Fruit fly (Drosophila melanogaster) whole organism, embryonic: ENCODE measurements around the gene PolA1.

ENCODE experiments used
- CG11456 ChIP-seq: fragments of 200-800 bp; sonication (Bioruptor generic); IDR thresholded peaks from 3 replicates; pipeline ENCODE4 v1.3.6; 2022; ENCODE audit warnings: missing biosample characterization, missing genetic modification characterization
- CG11504 ChIP-seq: fragments of 200-800 bp; sonication (Bioruptor generic); optimal IDR thresholded peaks from 3 replicates; lab custom pipeline; 2019; ENCODE audit warnings: missing biosample characterization, mild to moderate bottlenecking, missing genetic modification characterization, moderate library complexity
- CG12769 ChIP-seq: fragments of 200-800 bp; sonication (Bioruptor generic); optimal IDR thresholded peaks from 2 replicates; lab custom pipeline; 2019; ENCODE audit warnings: missing biosample characterization, mild to moderate bottlenecking, missing genetic modification characterization, moderate library complexity
- CG13123 ChIP-seq: fragments of 200-800 bp; sonication (Bioruptor generic); optimal IDR thresholded peaks from 2 replicates; lab custom pipeline; 2016; ENCODE audit warnings: missing biosample characterization, missing genetic modification characterization
- CG14860 ChIP-seq: fragments of 200-800 bp; sonication (Bioruptor generic); IDR thresholded peaks from 3 replicates; pipeline ENCODE4 v1.3.6; 2022; ENCODE audit warnings: missing biosample characterization, missing genetic modification characterization; ENCODE audit not compliant: partially characterized antibody
- CG1529 ChIP-seq: fragments of 200-800 bp; sonication (Bioruptor generic); optimal IDR thresholded peaks from 3 replicates; lab custom pipeline; 2018; ENCODE audit warnings: missing biosample characterization, missing genetic modification characterization
- CG17568 ChIP-seq: fragments of 200-800 bp; sonication (Bioruptor generic); optimal IDR thresholded peaks from 2 replicates; lab custom pipeline; 2018; ENCODE audit warnings: missing biosample characterization, mild to moderate bottlenecking, missing genetic modification characterization, moderate library complexity
- CG17612 ChIP-seq: fragments of 200-800 bp; sonication (Bioruptor generic); IDR thresholded peaks from 2 replicates; pipeline ENCODE4 v1.3.6; 2022; ENCODE audit warnings: missing biosample characterization, missing genetic modification characterization
- CG2129 ChIP-seq: fragments of 200-800 bp; sonication (Bioruptor generic); IDR thresholded peaks from 2 replicates; pipeline ENCODE4 v1.3.6; 2022; ENCODE audit warnings: missing biosample characterization, missing genetic modification characterization; ENCODE audit not compliant: partially characterized antibody
- CG2199 ChIP-seq: fragments of 200-800 bp; sonication (Bioruptor generic); IDR thresholded peaks from 3 replicates; pipeline ENCODE4 v1.3.6; 2022; ENCODE audit warnings: missing biosample characterization, missing genetic modification characterization
- CG2678 ChIP-seq: fragments of 200-800 bp; sonication (Bioruptor generic); optimal IDR thresholded peaks from 3 replicates; lab custom pipeline; 2019; ENCODE audit warnings: missing biosample characterization, mild to moderate bottlenecking, missing genetic modification characterization, moderate library complexity
- CG2875 ChIP-seq: fragments of 200-800 bp; sonication (Bioruptor generic); optimal IDR thresholded peaks from 2 replicates; lab custom pipeline; 2017; ENCODE audit warnings: missing biosample characterization, mild to moderate bottlenecking, missing genetic modification characterization, missing genetic modification reagents
- CG32772 ChIP-seq: fragments of 200-800 bp; sonication (Bioruptor generic); IDR thresholded peaks from 2 replicates; pipeline ENCODE4 v1.3.6; 2022; ENCODE audit warnings: missing biosample characterization, missing genetic modification characterization
- CG3407 ChIP-seq: fragments of 200-800 bp; sonication (Bioruptor generic); optimal IDR thresholded peaks from 2 replicates; lab custom pipeline; 2018; ENCODE audit warnings: missing biosample characterization, mild to moderate bottlenecking, missing genetic modification characterization
- CG34422 ChIP-seq: fragments of 200-800 bp; sonication (Bioruptor generic); IDR thresholded peaks from 3 replicates; pipeline ENCODE4 v1.3.6; 2022; ENCODE audit warnings: missing biosample characterization, missing genetic modification characterization
- CG3995 ChIP-seq: fragments of 200-800 bp; sonication (Bioruptor generic); optimal IDR thresholded peaks from 3 replicates; lab custom pipeline; 2016; ENCODE audit warnings: missing biosample characterization, missing genetic modification characterization
- CG4282 ChIP-seq: fragments of 200-800 bp; sonication (Bioruptor generic); optimal IDR thresholded peaks from 2 replicates; lab custom pipeline; 2016; ENCODE audit warnings: missing biosample characterization, missing genetic modification characterization
- CG6175 ChIP-seq: fragments of 200-800 bp; sonication (Bioruptor generic); IDR thresholded peaks from 3 replicates; pipeline ENCODE4 v1.3.6; 2022; ENCODE audit warnings: missing biosample characterization, missing genetic modification characterization
- CG7357 ChIP-seq: fragments of 200-800 bp; sonication (Bioruptor generic); IDR thresholded peaks from 3 replicates; pipeline ENCODE4 v1.3.6; 2022; ENCODE audit warnings: missing biosample characterization, missing genetic modification characterization
- CG8359 ChIP-seq: fragments of 200-800 bp; sonication (Bioruptor generic); optimal IDR thresholded peaks from 2 replicates; lab custom pipeline; 2017; ENCODE audit warnings: missing biosample characterization, mild to moderate bottlenecking, missing genetic modification characterization, borderline replicate concordance
- CG9817 ChIP-seq: fragments of 200-800 bp; sonication (Bioruptor generic); optimal IDR thresholded peaks from 2 replicates; lab custom pipeline; 2018; ENCODE audit warnings: missing biosample characterization, mild to moderate bottlenecking, missing genetic modification characterization, moderate library complexity
- D19B ChIP-seq: fragments of 200-800 bp; sonication (Bioruptor generic); optimal IDR thresholded peaks from 2 replicates; lab custom pipeline; 2017; ENCODE audit warnings: missing biosample characterization, mild to moderate bottlenecking, missing genetic modification characterization
- Deaf1 ChIP-seq: fragments of 200-800 bp; optimal IDR thresholded peaks from 3 replicates; lab custom pipeline; 2019; ENCODE audit warnings: missing biosample characterization, mild to moderate bottlenecking, missing genetic modification characterization, moderate library complexity
- Eip74EF ChIP-seq, 2 experiments: fragments of 200-800 bp in 1 of 2; fragments of >200 bp in 1 of 2; sonication (Bioruptor generic) in 1 of 2; optimal IDR thresholded peaks; 2 replicates each; lab custom pipeline; 2017 to 2019; ENCODE audit warnings: missing biosample characterization in 2 of 2, missing genetic modification characterization in 2 of 2, mild to moderate bottlenecking in 1 of 2, moderate library complexity in 1 of 2
- Elba2 ChIP-seq: fragments of 200-800 bp; sonication (Bioruptor generic); optimal IDR thresholded peaks from 3 replicates; lab custom pipeline; 2016; ENCODE audit warnings: missing biosample characterization, missing genetic modification characterization
- GATAe ChIP-seq: fragments of 200-800 bp; sonication (Bioruptor generic); conservative IDR thresholded peaks from 2 replicates; pipeline ENCODE4 v1.3.6; 2022; ENCODE audit warnings: missing biosample characterization, missing genetic modification characterization
- Hr78 ChIP-seq, 2 experiments: fragments of 200-800 bp in 1 of 2; fragments of >200 bp in 1 of 2; sonication (Bioruptor generic) in 1 of 2; optimal IDR thresholded peaks; 2 replicates each; lab custom pipeline; 2017 to 2019; ENCODE audit warnings: missing biosample characterization in 2 of 2, missing genetic modification characterization in 2 of 2, mild to moderate bottlenecking in 1 of 2, moderate library complexity in 1 of 2
- Med ChIP-seq: fragments of 200-800 bp; sonication (Bioruptor generic); peaks from one replicate; lab custom pipeline; 2016; ENCODE audit warnings: missing biosample characterization, missing genetic modification characterization, mild to moderate bottlenecking, inconsistent platforms, moderate library complexity
- Scr ChIP-seq: fragments of 200-800 bp; sonication (Bioruptor generic); IDR thresholded peaks from 2 replicates; pipeline ENCODE4 v1.3.6; 2022; ENCODE audit warnings: missing biosample characterization, missing genetic modification characterization; ENCODE audit not compliant: partially characterized antibody
- Trl ChIP-seq, 3 experiments: fragments of >200 bp in 2 of 3; fragments of 200-800 bp in 1 of 3; sonication (Bioruptor generic) in 1 of 3; optimal IDR thresholded peaks; 2 replicates in 1 of 3; 3 replicates in 2 of 3; lab custom pipeline; 2016 to 2017; ENCODE audit warnings: missing biosample characterization in 1 of 3, missing genetic modification characterization in 1 of 3
- Xrp1 ChIP-seq: fragments of 200-800 bp; sonication (Bioruptor generic); IDR thresholded peaks from 2 replicates; pipeline ENCODE4 v1.3.6; 2022; ENCODE audit warnings: missing biosample characterization, missing genetic modification characterization
- abd-A ChIP-seq: fragments of 200-800 bp; sonication (Bioruptor generic); optimal IDR thresholded peaks from 3 replicates; lab custom pipeline; 2019; ENCODE audit warnings: missing biosample characterization, mild to moderate bottlenecking, missing genetic modification characterization, moderate library complexity
- cg ChIP-seq: fragments of 200-800 bp; sonication (Bioruptor generic); optimal IDR thresholded peaks from 3 replicates; lab custom pipeline; 2019; ENCODE audit warnings: missing biosample characterization, mild to moderate bottlenecking, missing genetic modification characterization, moderate library complexity
- chinmo ChIP-seq: fragments of 200-800 bp; sonication (Bioruptor generic); IDR thresholded peaks from 4 replicates; pipeline ENCODE4 v1.3.6; 2022; ENCODE audit warnings: missing biosample characterization, missing genetic modification characterization; ENCODE audit not compliant: partially characterized antibody
- dmrt99B ChIP-seq: fragments of 200-800 bp; sonication (Bioruptor generic); optimal IDR thresholded peaks from 2 replicates; lab custom pipeline; 2018; ENCODE audit warnings: missing biosample characterization, mild to moderate bottlenecking, missing genetic modification characterization, moderate library complexity
- jigr1 ChIP-seq: fragments of 200-800 bp; sonication (Bioruptor generic); IDR thresholded peaks from 3 replicates; pipeline ENCODE4 v1.3.6; 2022; ENCODE audit warnings: missing biosample characterization, missing genetic modification characterization
- knrl ChIP-seq: fragments of 200-800 bp; sonication (Bioruptor generic); IDR thresholded peaks from 3 replicates; pipeline ENCODE4 v1.3.6; 2022; ENCODE audit warnings: missing biosample characterization, missing genetic modification characterization; ENCODE audit not compliant: partially characterized antibody
- lbe ChIP-seq: fragments of 200-800 bp; sonication (Bioruptor generic); optimal IDR thresholded peaks from 2 replicates; lab custom pipeline; 2016; ENCODE audit warnings: missing biosample characterization, mild to moderate bottlenecking, missing genetic modification characterization
- phol ChIP-seq: fragments of 200-800 bp; sonication (Bioruptor generic); optimal IDR thresholded peaks from 3 replicates; lab custom pipeline; 2018; ENCODE audit warnings: missing biosample characterization, mild to moderate bottlenecking, missing genetic modification characterization, moderate library complexity
- pzg ChIP-seq: fragments of 200-800 bp; sonication (Bioruptor generic); optimal IDR thresholded peaks from 3 replicates; lab custom pipeline; 2018; ENCODE audit warnings: missing biosample characterization, mild to moderate bottlenecking, missing genetic modification characterization, moderate library complexity
- sd ChIP-seq: fragments of 200-800 bp; sonication (Bioruptor generic); optimal IDR thresholded peaks from 3 replicates; lab custom pipeline; 2018; ENCODE audit warnings: missing biosample characterization, mild to moderate bottlenecking, missing genetic modification characterization, moderate library complexity
- sens ChIP-seq: fragments of 200-800 bp; sonication (Bioruptor generic); peaks from one replicate; lab custom pipeline; 2016; ENCODE audit warnings: missing biosample characterization, missing genetic modification characterization
- so ChIP-seq: fragments of 200-800 bp; sonication (Bioruptor generic); IDR thresholded peaks from 3 replicates; pipeline ENCODE4 v1.3.6; 2022; ENCODE audit warnings: missing biosample characterization, missing genetic modification characterization
- tx ChIP-seq: fragments of 200-800 bp; sonication (Bioruptor generic); optimal IDR thresholded peaks from 2 replicates; lab custom pipeline; 2016; ENCODE audit warnings: missing biosample characterization, missing genetic modification characterization
- wek ChIP-seq: fragments of 200-800 bp; sonication (Bioruptor generic); optimal IDR thresholded peaks from 3 replicates; lab custom pipeline; 2018; ENCODE audit warnings: missing biosample characterization, mild to moderate bottlenecking, missing genetic modification characterization, moderate library complexity

The PolA1 gene

DNA sequence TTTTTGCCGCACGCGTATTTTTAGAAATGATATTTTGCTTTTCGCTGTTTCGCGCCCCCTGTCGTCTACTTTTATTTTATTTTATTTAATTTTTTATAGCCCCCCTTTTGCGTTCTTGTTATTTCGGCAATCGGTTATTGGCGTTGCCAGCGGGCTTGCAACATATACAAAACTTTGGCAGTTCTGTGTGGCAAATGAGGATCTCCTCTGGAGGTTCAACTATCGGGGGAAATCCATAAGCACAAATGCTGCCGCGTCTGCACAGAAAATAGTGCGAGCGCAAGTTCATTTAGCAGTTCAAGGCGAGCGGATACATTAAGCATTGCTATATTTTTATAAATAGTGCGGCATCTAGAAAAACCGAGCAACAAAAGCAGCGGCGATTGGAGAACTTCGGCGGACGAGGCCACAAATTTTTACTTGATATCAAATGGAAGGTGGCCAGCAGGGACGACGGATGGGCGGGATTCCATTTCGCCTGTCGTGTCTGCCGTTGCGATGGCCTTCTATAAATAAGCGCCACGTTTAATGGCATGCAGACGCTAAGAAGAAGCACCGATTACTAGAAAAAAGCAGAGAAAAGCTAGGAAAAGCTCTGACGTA is 47.1 kb downstream of the PolA1 start (continued):
- TF ChIP-seq chinmo (GFP tag; lab: Robert Waterston, UW) (0 out of 4 replicates have a peak, but pooled peaks have one; percentile 78), CG12769 (peak; percentile 37), CG2678 (tag; lab: Kevin White, UChicago) (no peak), abd-A (peak; percentile 45), so (GFP tag; lab: Robert Waterston, UW) (peak; percentile 62; the same call in 1 of the 3 replicates), CG6175 (GFP tag; lab: Robert Waterston, UW) (peak; percentile 81; the same call in 2 of the 3 replicates), sens (GFP tag; lab: Kevin White, UChicago) (peak; percentile 39), knrl (GFP tag; lab: Robert Waterston, UW) (no peak), lbe (GFP tag; lab: Kevin White, UChicago) (no peak), Med (GFP tag; lab: Kevin White, UChicago) (peak; percentile 64), sd (tag; lab: Kevin White, UChicago) (peak; percentile 88), tx (no peak)

DNA sequence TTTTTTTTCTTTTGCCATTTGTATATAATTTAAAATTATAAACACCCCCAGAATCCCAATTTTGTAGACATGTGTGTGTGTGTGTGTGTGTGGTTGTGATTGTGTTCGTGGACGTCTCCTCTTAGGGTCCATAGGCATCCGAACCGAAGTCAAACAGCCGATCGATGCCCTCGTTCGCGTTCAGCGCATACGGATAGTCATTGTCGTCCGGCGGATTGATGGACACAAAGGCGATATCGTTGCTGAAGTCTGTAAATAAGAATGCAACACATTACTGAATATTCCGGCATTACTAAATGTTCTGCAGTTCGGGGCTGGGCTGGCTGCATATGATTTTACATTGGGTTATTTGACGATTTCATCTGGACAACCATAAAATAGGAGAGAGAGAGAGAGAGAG is 50.1 kb downstream of the PolA1 start:
- TF ChIP-seq GATAe (no peak), CG11504 (no peak), CG8359 (GFP tag; lab: Kevin White, UChicago) (no peak), CG3995 (GFP tag; lab: Kevin White, UChicago) (no peak), Xrp1 (GFP tag; lab: Robert Waterston, UW) (no peak), Hr78 (GFP tag; optimal IDR thresholded peaks at IDR 0.05; lab: Kevin White, UChicago) (no peak), CG17612 (GFP tag; lab: Robert Waterston, UW) (no peak), CG3407 (no peak), phol (tag; lab: Kevin White, UChicago) (no peak), CG17568 (GFP tag; lab: Kevin White, UChicago) (no peak), CG2875 (no peak), CG4282 (GFP tag; lab: Kevin White, UChicago) (no peak), Deaf1 (tag; lab: Kevin White, UChicago) (peak; percentile 68), CG7357 (GFP tag; lab: Robert Waterston, UW) (no peak), pzg (GFP tag; lab: Kevin White, UChicago) (no peak), CG9817 (tag; lab: Kevin White, UChicago) (no peak), Scr (GFP tag; lab: Robert Waterston, UW) (no peak), Elba2 (GFP tag; lab: Kevin White, UChicago) (no peak), CG13123 (GFP tag; lab: Kevin White, UChicago) (no peak), CG14860 (GFP tag; lab: Robert Waterston, UW) (no peak), wek (no peak), cg (GFP tag; lab: Kevin White, UChicago) (peak; percentile 14), D19B (no peak), CG11456 (GFP tag; lab: Robert Waterston, UW) (no peak), CG34422 (GFP tag; lab: Robert Waterston, UW) (no peak), dmrt99B (tag; lab: Kevin White, UChicago) (no peak), jigr1 (no peak), CG2129 (GFP tag; lab: Robert Waterston, UW) (no peak), CG2199 (GFP tag; lab: Robert Waterston, UW) (0 out of 3 replicates have a peak, but pooled peaks have one; percentile 61), Eip74EF (GFP tag; optimal IDR thresholded peaks at IDR 0.05; lab: Kevin White, UChicago) (no peak), CG1529 (GFP tag; lab: Kevin White, UChicago) (no peak), Trl (optimal IDR thresholded peaks at IDR 0.05; lab: Kevin White, UChicago) (peak in 1 of 2 experiments; percentile 26), Trl (GFP tag; optimal IDR thresholded peaks at IDR 0.05; lab: Kevin White, UChicago) (no peak), CG32772 (GFP tag; lab: Robert Waterston, UW) (no peak)
